Worm (Caenorhabditis elegans) whole organism, L3 larva: ENCODE measurements around the gene F46F2.5.

ENCODE experiments used
- aly-2 ChIP-seq: fragments of 150-350 bp; optimal IDR thresholded peaks from 2 replicates; lab custom pipeline; 2014; ENCODE audit warnings: missing biosample characterization, missing genetic modification characterization
- ama-1 ChIP-seq: fragments of 150-350 bp; optimal IDR thresholded peaks from 2 replicates; lab custom pipeline; 2018
- ceh-16 ChIP-seq: sonication (generic microtip); optimal IDR thresholded peaks from 2 replicates; lab custom pipeline; 2017; ENCODE audit warnings: missing biosample characterization, missing genetic modification characterization
- ceh-28 ChIP-seq: fragments of 150-350 bp; optimal IDR thresholded peaks from 2 replicates; lab custom pipeline; 2014; ENCODE audit warnings: missing biosample characterization, missing genetic modification reagents, missing genetic modification characterization
- ceh-82 ChIP-seq: fragments of 150-350 bp; optimal IDR thresholded peaks from 2 replicates; lab custom pipeline; 2014; ENCODE audit warnings: missing biosample characterization, missing genetic modification characterization
- ceh-9 ChIP-seq: sonication (generic microtip); optimal IDR thresholded peaks from 2 replicates; lab custom pipeline; 2018; ENCODE audit warnings: missing biosample characterization, missing genetic modification characterization
- egl-27 ChIP-seq: sonication (generic microtip); optimal IDR thresholded peaks from 4 replicates; lab custom pipeline; 2017; ENCODE audit warnings: missing biosample characterization, missing genetic modification reagents, missing genetic modification characterization
- egl-5 ChIP-seq: fragments of 150-350 bp; optimal IDR thresholded peaks from 2 replicates; lab custom pipeline; 2017; ENCODE audit warnings: missing biosample characterization, missing genetic modification reagents, missing genetic modification characterization, inconsistent platforms
- elt-2 ChIP-seq: sonication (generic microtip); optimal IDR thresholded peaks from 2 replicates; lab custom pipeline; 2016; ENCODE audit warnings: missing genetic modification reagents, mild to moderate bottlenecking, missing genetic modification characterization, missing compliant biosample characterization
- elt-3 ChIP-seq, 3 experiments: fragments of 150-350 bp in 1 of 3; sonication (generic microtip) in 2 of 3; optimal IDR thresholded peaks; 2 replicates in 2 of 3; 4 replicates in 1 of 3; lab custom pipeline; 2014 to 2017; ENCODE audit warnings: missing biosample characterization in 3 of 3, missing genetic modification characterization in 3 of 3
- eor-1 ChIP-seq, 2 experiments: fragments of 150-350 bp; optimal IDR thresholded peaks; 2 replicates each; lab custom pipeline; 2014 to 2018; ENCODE audit warnings: missing biosample characterization in 2 of 2, missing genetic modification characterization in 2 of 2
- fos-1 ChIP-seq: fragments of 150-350 bp; optimal IDR thresholded peaks from 2 replicates; lab custom pipeline; 2014; ENCODE audit warnings: missing biosample characterization, missing genetic modification characterization
- hmg-11 ChIP-seq: sonication (generic microtip); optimal IDR thresholded peaks from 2 replicates; lab custom pipeline; 2016; ENCODE audit warnings: missing genetic modification characterization, missing compliant biosample characterization
- jun-1 ChIP-seq: fragments of 150-350 bp; optimal IDR thresholded peaks from 2 replicates; lab custom pipeline; 2014; ENCODE audit warnings: missing biosample characterization, missing genetic modification reagents, missing genetic modification characterization
- lin-39 ChIP-seq: fragments of 150-350 bp; optimal IDR thresholded peaks from 2 replicates; lab custom pipeline; 2018; ENCODE audit warnings: missing biosample characterization, missing genetic modification reagents, missing genetic modification characterization
- mdl-1 ChIP-seq: fragments of 150-350 bp; optimal IDR thresholded peaks from 2 replicates; lab custom pipeline; 2014; ENCODE audit warnings: missing biosample characterization, missing genetic modification characterization
- mml-1 ChIP-seq: fragments of 150-350 bp; sonication (generic microtip); optimal IDR thresholded peaks from 3 replicates; lab custom pipeline; 2014; ENCODE audit warnings: missing biosample characterization, missing genetic modification characterization
- nfya-1 ChIP-seq: sonication (generic microtip); optimal IDR thresholded peaks from 2 replicates; lab custom pipeline; 2017; ENCODE audit warnings: missing genetic modification characterization, mild to moderate bottlenecking, missing compliant biosample characterization, antibody characterized with exemption, moderate library complexity; ENCODE audit not compliant: insufficient read depth
- nhr-11 ChIP-seq: fragments of 150-350 bp; optimal IDR thresholded peaks from 2 replicates; lab custom pipeline; 2014; ENCODE audit warnings: missing biosample characterization, missing genetic modification characterization
- nhr-12 ChIP-seq: fragments of 150-350 bp; optimal IDR thresholded peaks from 2 replicates; lab custom pipeline; 2014; ENCODE audit warnings: missing biosample characterization, missing genetic modification characterization
- nhr-23 ChIP-seq: fragments of 150-350 bp; optimal IDR thresholded peaks from 2 replicates; lab custom pipeline; 2014; ENCODE audit warnings: missing biosample characterization, missing genetic modification reagents, missing genetic modification characterization
- nhr-237 ChIP-seq: fragments of 150-350 bp; optimal IDR thresholded peaks from 2 replicates; lab custom pipeline; 2014; ENCODE audit warnings: missing biosample characterization, missing genetic modification characterization
- nhr-25 ChIP-seq: sonication (generic microtip); optimal IDR thresholded peaks from 2 replicates; lab custom pipeline; 2017; ENCODE audit warnings: missing biosample characterization, missing genetic modification characterization
- nhr-43 ChIP-seq: sonication (generic microtip); optimal IDR thresholded peaks from 2 replicates; lab custom pipeline; 2016; ENCODE audit warnings: mild to moderate bottlenecking, missing genetic modification characterization, missing compliant biosample characterization; ENCODE audit not compliant: poor library complexity, severe bottlenecking
- nhr-76 ChIP-seq: fragments of 150-350 bp; sonication (generic microtip); optimal IDR thresholded peaks from 5 replicates; lab custom pipeline; 2014; ENCODE audit warnings: missing biosample characterization, missing genetic modification characterization
- nhr-77 ChIP-seq: fragments of 150-350 bp; optimal IDR thresholded peaks from 2 replicates; lab custom pipeline; 2014; ENCODE audit warnings: missing biosample characterization, missing genetic modification characterization
- pha-4 ChIP-seq: fragments of 150-350 bp; optimal IDR thresholded peaks from 2 replicates; lab custom pipeline; 2014; ENCODE audit warnings: missing biosample characterization, missing genetic modification reagents, missing genetic modification characterization
- pqm-1 ChIP-seq: fragments of 150-350 bp; optimal IDR thresholded peaks from 2 replicates; lab custom pipeline; 2017; ENCODE audit warnings: missing biosample characterization, missing genetic modification characterization, inconsistent platforms
- sea-2 ChIP-seq: fragments of 150-350 bp; sonication (generic microtip); optimal IDR thresholded peaks from 4 replicates; lab custom pipeline; 2014; ENCODE audit warnings: missing biosample characterization, missing genetic modification reagents, missing genetic modification characterization
- skn-1 ChIP-seq: fragments of 150-350 bp; optimal IDR thresholded peaks from 2 replicates; lab custom pipeline; 2014; ENCODE audit warnings: missing biosample characterization, missing genetic modification characterization
- snpc-4 ChIP-seq: fragments of 150-350 bp; optimal IDR thresholded peaks from 2 replicates; lab custom pipeline; 2014; ENCODE audit warnings: missing biosample characterization, missing genetic modification characterization
- tbx-2 ChIP-seq: sonication (generic microtip); optimal IDR thresholded peaks from 2 replicates; lab custom pipeline; 2016; ENCODE audit warnings: mild to moderate bottlenecking, missing genetic modification characterization, missing compliant biosample characterization
- unc-39 ChIP-seq: sonication (generic microtip); optimal IDR thresholded peaks from 4 replicates; lab custom pipeline; 2017; ENCODE audit warnings: missing biosample characterization, missing genetic modification characterization
- unc-62 ChIP-seq: fragments of 150-350 bp; sonication (generic microtip); optimal IDR thresholded peaks from 4 replicates; lab custom pipeline; 2014; ENCODE audit warnings: missing biosample characterization, missing genetic modification reagents, missing genetic modification characterization
- ztf-4 ChIP-seq: fragments of 150-350 bp; optimal IDR thresholded peaks from 2 replicates; lab custom pipeline; 2014; ENCODE audit warnings: missing biosample characterization, missing genetic modification characterization

Gene F46F2.5

DNA sequence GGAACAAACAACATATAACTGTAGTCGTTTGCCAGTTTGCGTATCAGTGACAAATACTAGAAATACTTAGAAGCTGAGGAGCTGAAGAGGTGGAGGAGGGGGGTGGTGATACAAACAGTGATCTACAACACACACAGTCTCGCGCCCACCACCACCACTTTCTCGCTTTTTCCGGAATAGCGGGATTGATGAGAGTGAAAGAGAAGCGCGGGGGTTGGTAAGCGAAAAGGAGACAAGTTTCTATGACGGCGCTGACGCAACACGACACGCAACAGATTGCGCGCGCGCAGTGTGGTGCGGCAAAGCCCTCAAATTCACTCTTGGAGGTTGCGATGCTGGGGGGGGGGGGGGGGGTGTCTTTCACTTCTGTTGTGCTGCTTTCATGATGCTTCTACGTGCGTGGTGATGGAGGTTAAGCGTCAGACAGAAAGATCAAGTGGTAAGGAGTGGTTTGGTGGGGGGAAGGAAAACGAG, 15.2 kb downstream of the F46F2.5 start, which contains the start of gene kin-20:
Gene kin-20 (minus strand): TSS at position 51 of the 474 bp plus-strand sequence.
- TF ChIP-seq nhr-23 (tag; lab: Kevin White, UChicago) (peak; percentile 16), nhr-237 (tag; lab: Kevin White, UChicago) (no peak), eor-1 (tag; optimal IDR thresholded peaks at IDR 0.05; lab: Kevin White, UChicago) (no peak), nhr-77 (tag; lab: Kevin White, UChicago) (no peak), jun-1 (tag; lab: Kevin White, UChicago) (no peak), egl-27 (tag; lab: Kevin White, UChicago) (no peak), aly-2 (tag; lab: Kevin White, UChicago) (no peak), nhr-25 (tag; lab: Kevin White, UChicago) (peak; percentile 65), tbx-2 (tag; lab: Kevin White, UChicago) (no peak), nhr-76 (no peak), ama-1 (lab: Kevin White, UChicago) (no peak), nhr-11 (no peak), mml-1 (tag; lab: Kevin White, UChicago) (no peak), pha-4 (tag; lab: Kevin White, UChicago) (peak; percentile 15), ztf-4 (no peak), ceh-28 (tag; lab: Kevin White, UChicago) (no peak), nfya-1 (tag; lab: Kevin White, UChicago) (no peak), ceh-16 (no peak), skn-1 (tag; lab: Kevin White, UChicago) (no peak), unc-39 (tag; lab: Kevin White, UChicago) (no peak), unc-62 (GFP tag; lab: Kevin White, UChicago) (no peak)

DNA sequence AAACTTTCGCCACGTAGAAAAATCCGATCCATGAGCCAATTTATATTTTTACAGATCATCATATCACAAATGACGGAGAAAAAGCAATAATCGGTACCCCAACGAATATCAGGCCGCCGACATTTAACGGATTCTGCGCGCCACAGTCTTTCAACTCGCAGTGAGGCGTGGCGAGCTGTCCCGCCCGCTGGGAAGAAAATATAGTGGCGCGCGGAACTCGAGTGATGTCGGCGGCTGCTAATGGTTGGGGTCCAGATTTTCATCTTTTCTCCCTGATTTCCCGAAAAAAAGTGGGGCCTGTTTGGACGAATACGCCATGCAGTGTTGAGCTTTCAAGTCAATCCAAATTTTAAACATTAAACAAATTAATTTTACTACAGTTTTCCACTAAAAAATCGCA, 16.1 kb downstream of the F46F2.5 start:
- TF ChIP-seq nhr-43 (no peak), snpc-4 (peak; percentile 70)

DNA sequence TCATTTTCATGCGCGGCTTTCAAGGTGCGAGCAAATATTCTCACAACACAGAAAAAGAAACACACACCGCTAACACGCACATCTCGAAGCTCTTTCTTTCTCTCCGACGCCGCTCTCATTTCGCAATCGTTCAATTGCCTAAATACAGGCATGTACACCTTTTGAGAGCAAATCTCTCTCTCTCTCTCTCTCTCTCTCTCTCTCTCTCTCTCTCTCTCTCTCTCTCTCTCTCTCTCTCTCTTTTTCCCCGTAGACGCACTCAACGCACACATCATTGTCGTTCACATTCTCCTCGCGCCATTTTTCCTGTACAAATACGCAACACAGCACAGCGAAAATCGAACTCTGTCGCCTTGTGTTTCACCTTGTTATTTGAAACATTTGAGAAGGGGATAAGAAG, 16.8 kb downstream of the F46F2.5 start:
- TF ChIP-seq nhr-77 (tag; lab: Kevin White, UChicago) (peak; percentile 25), nhr-23 (tag; lab: Kevin White, UChicago) (no peak), pha-4 (tag; lab: Kevin White, UChicago) (peak; percentile 80), jun-1 (tag; lab: Kevin White, UChicago) (peak; percentile 63), nhr-25 (tag; lab: Kevin White, UChicago) (peak; percentile 23), sea-2 (GFP tag; lab: Kevin White, UChicago) (no peak), hmg-11 (tag; lab: Kevin White, UChicago) (no peak), elt-2 (tag; lab: Kevin White, UChicago) (peak; percentile 35), ceh-82 (no peak), nhr-76 (no peak)

DNA sequence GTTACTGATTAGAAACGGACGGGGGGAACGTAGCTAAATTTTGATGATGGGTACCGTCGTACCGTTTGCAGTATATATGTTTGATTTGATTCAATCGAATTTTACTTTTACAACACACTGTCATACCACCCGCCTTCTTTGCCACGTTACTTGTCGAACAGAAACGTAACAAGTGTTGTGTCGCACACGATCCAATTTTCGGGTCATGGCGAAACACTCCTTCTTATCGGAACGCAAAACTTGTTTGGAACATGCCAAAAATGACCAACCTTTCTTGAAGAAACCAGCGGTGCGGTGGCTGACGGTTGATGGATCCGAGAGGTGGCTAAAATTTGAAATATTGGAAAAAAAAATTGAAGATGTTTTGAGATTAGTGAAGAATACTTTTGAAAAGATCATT, 17.8 kb downstream of the F46F2.5 start:
- TF ChIP-seq nhr-25 (tag; lab: Kevin White, UChicago) (peak; percentile 68), elt-3 (tag; optimal IDR thresholded peaks at IDR 0.05; lab: Kevin White, UChicago) (no peak), nhr-23 (tag; lab: Kevin White, UChicago) (peak; percentile 62)

DNA sequence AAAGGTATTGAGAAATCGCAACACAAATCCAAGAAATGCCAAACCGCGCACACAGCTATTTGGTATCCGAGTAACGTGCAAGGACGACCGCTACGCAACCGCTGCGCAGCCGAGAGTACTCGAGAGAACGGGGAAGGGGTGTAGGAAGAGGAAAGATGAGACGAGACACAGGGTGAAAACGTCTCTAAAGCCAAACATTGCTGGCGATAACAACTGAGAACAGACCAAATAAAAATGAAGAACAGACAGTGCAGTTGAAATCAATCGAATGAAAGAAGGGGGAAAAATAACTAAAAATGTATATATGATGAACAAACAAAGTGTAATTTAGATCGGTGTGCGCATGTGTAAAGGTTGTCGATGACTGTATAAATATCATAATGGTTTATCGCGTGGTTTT, 18.7 kb downstream of the F46F2.5 start:
- peak; percentile 24 for TF ChIP-seq egl-5 (tag; lab: Kevin White, UChicago)
- TF ChIP-seq nhr-25 (tag; lab: Kevin White, UChicago) = peak; percentile 60
- TF ChIP-seq hmg-11 (tag; lab: Kevin White, UChicago) = peak; percentile 30
- TF ChIP-seq nhr-23 (tag; lab: Kevin White, UChicago) = peak; percentile 63
- no peak for TF ChIP-seq fos-1 (tag; lab: Kevin White, UChicago)
- TF ChIP-seq ceh-9 = no peak
- TF ChIP-seq pqm-1 (tag; lab: Kevin White, UChicago) = peak; percentile 23
- no peak for TF ChIP-seq ceh-82
- no peak for TF ChIP-seq mdl-1 (tag; lab: Kevin White, UChicago)
- no peak for TF ChIP-seq jun-1 (tag; lab: Kevin White, UChicago)
- peak; percentile 79 for TF ChIP-seq pha-4 (tag; lab: Kevin White, UChicago)
- TF ChIP-seq ceh-28 (tag; lab: Kevin White, UChicago) = no peak
- TF ChIP-seq egl-27 (tag; lab: Kevin White, UChicago) = peak; percentile 4
- TF ChIP-seq ztf-4 = no peak
- no peak for TF ChIP-seq nhr-12 (tag; lab: Kevin White, UChicago)
- peak; percentile 45 for TF ChIP-seq nfya-1 (tag; lab: Kevin White, UChicago)
- TF ChIP-seq lin-39 (tag; lab: Kevin White, UChicago) = peak; percentile 88
- peak; percentile 33 for TF ChIP-seq elt-2 (tag; lab: Kevin White, UChicago)
- no peak for TF ChIP-seq nhr-43
- TF ChIP-seq, all 47 proteins: peak for 10
